Fruit fly (Drosophila melanogaster) whole organism, embryonic: ENCODE data around the gene Cyp4g15.

ENCODE experiments used
- Aef1 ChIP-seq: fragments of 200-800 bp; sonication (Bioruptor generic); IDR thresholded peaks from 3 replicates; pipeline ENCODE4 v1.3.6; 2022; ENCODE audit warnings: missing biosample characterization, missing genetic modification characterization
- Awh ChIP-seq: fragments of 200-800 bp; sonication (Bioruptor generic); IDR thresholded peaks from 2 replicates; pipeline ENCODE4, ENCODE4 v1.3.6; 2022; ENCODE audit warnings: missing biosample characterization, missing genetic modification characterization
- CG10147 ChIP-seq: fragments of 200-800 bp; sonication (Bioruptor generic); optimal IDR thresholded peaks from 2 replicates; lab custom pipeline; 2019; ENCODE audit warnings: missing biosample characterization, mild to moderate bottlenecking, missing genetic modification characterization, moderate library complexity
- CG12769 ChIP-seq: fragments of 200-800 bp; sonication (Bioruptor generic); optimal IDR thresholded peaks from 2 replicates; lab custom pipeline; 2019; ENCODE audit warnings: missing biosample characterization, mild to moderate bottlenecking, missing genetic modification characterization, moderate library complexity
- CG12942 ChIP-seq: fragments of 200-800 bp; sonication (Bioruptor generic); optimal IDR thresholded peaks from 3 replicates; lab custom pipeline; 2016; ENCODE audit warnings: missing biosample characterization, missing genetic modification characterization
- CG13287 ChIP-seq: fragments of 200-800 bp; sonication (Bioruptor generic); IDR thresholded peaks from 2 replicates; pipeline ENCODE4 v1.3.6; 2022; ENCODE audit warnings: missing biosample characterization, missing genetic modification characterization; ENCODE audit not compliant: partially characterized antibody
- CG16815 ChIP-seq: fragments of 200-800 bp; sonication (Bioruptor generic); optimal IDR thresholded peaks from 3 replicates; lab custom pipeline; 2017; ENCODE audit warnings: missing biosample characterization, mild to moderate bottlenecking, missing genetic modification characterization
- CG17359 ChIP-seq: fragments of 200-800 bp; sonication (Bioruptor generic); optimal IDR thresholded peaks from 3 replicates; lab custom pipeline; 2018; ENCODE audit warnings: missing biosample characterization, mild to moderate bottlenecking, missing genetic modification characterization, moderate library complexity
- CG18011 ChIP-seq: fragments of 200-800 bp; sonication (Bioruptor generic); optimal IDR thresholded peaks from 2 replicates; lab custom pipeline; 2017; ENCODE audit warnings: missing biosample characterization, missing genetic modification characterization, mild to moderate bottlenecking, moderate library complexity, missing genotype
- CG43689 ChIP-seq: fragments of 200-800 bp; sonication (Bioruptor generic); IDR thresholded peaks from 2 replicates; pipeline ENCODE4 v1.3.6; 2022; ENCODE audit warnings: missing biosample characterization, missing genetic modification characterization
- CG4424 ChIP-seq: fragments of 200-800 bp; sonication (Bioruptor generic); optimal IDR thresholded peaks from 3 replicates; lab custom pipeline; 2016; ENCODE audit warnings: missing biosample characterization, missing genetic modification characterization
- CG4707 ChIP-seq: fragments of 200-800 bp; sonication (Bioruptor generic); optimal IDR thresholded peaks from 2 replicates; lab custom pipeline; 2018; ENCODE audit warnings: missing biosample characterization, mild to moderate bottlenecking, missing genetic modification characterization, moderate library complexity
- CG5245 ChIP-seq: fragments of 200-800 bp; sonication (Bioruptor generic); optimal IDR thresholded peaks from 3 replicates; lab custom pipeline; 2016; ENCODE audit warnings: missing biosample characterization, missing genetic modification characterization
- CG8765 ChIP-seq: fragments of 200-800 bp; sonication (Bioruptor generic); IDR thresholded peaks from 2 replicates; pipeline ENCODE4 v1.3.6; 2022; ENCODE audit warnings: missing biosample characterization, missing genetic modification characterization
- CoRest ChIP-seq: fragments of 200-800 bp; sonication (Bioruptor generic); optimal IDR thresholded peaks from 3 replicates; lab custom pipeline; 2018; ENCODE audit warnings: missing biosample characterization, mild to moderate bottlenecking, missing genetic modification characterization, moderate library complexity
- E2f2 ChIP-seq: fragments of 200-800 bp; sonication (Bioruptor generic); IDR thresholded peaks from 2 replicates; pipeline ENCODE4 v1.3.6; 2022; ENCODE audit warnings: missing biosample characterization, missing genetic modification characterization
- Eip74EF ChIP-seq, 2 experiments: fragments of 200-800 bp in 1 of 2; fragments of >200 bp in 1 of 2; sonication (Bioruptor generic) in 1 of 2; optimal IDR thresholded peaks; 2 replicates each; lab custom pipeline; 2017 to 2019; ENCODE audit warnings: missing biosample characterization in 2 of 2, missing genetic modification characterization in 2 of 2, mild to moderate bottlenecking in 1 of 2, moderate library complexity in 1 of 2
- Med ChIP-seq: fragments of 200-800 bp; sonication (Bioruptor generic); peaks from one replicate; lab custom pipeline; 2016; ENCODE audit warnings: missing biosample characterization, missing genetic modification characterization, mild to moderate bottlenecking, inconsistent platforms, moderate library complexity
- Myb ChIP-seq: fragments of 200-800 bp; sonication (Bioruptor generic); optimal IDR thresholded peaks from 2 replicates; lab custom pipeline; 2016; ENCODE audit warnings: missing biosample characterization, missing genetic modification characterization
- Pdp1 ChIP-seq, 2 experiments: fragments of 200-800 bp; sonication (Bioruptor generic); optimal IDR thresholded peaks; 3 replicates each; lab custom pipeline; 2016; ENCODE audit warnings: missing biosample characterization in 2 of 2, missing genetic modification characterization in 2 of 2, mild to moderate bottlenecking in 1 of 2, moderate library complexity in 1 of 2
- Rx ChIP-seq: fragments of 200-800 bp; sonication (Bioruptor generic); IDR thresholded peaks from 2 replicates; pipeline ENCODE4 v1.3.6; 2022; ENCODE audit warnings: missing biosample characterization, missing genetic modification characterization
- abd-A ChIP-seq: fragments of 200-800 bp; sonication (Bioruptor generic); optimal IDR thresholded peaks from 3 replicates; lab custom pipeline; 2019; ENCODE audit warnings: missing biosample characterization, mild to moderate bottlenecking, missing genetic modification characterization, moderate library complexity
- bbx ChIP-seq: fragments of 200-800 bp; sonication (Bioruptor generic); IDR thresholded peaks from 2 replicates; pipeline ENCODE4 v1.3.6; 2022; ENCODE audit warnings: missing biosample characterization, missing genetic modification characterization; ENCODE audit not compliant: partially characterized antibody
- cad ChIP-seq: fragments of >200 bp; optimal IDR thresholded peaks from 2 replicates; lab custom pipeline; 2017; ENCODE audit warnings: missing biosample characterization, missing genetic modification characterization
- chinmo ChIP-seq: fragments of 200-800 bp; sonication (Bioruptor generic); IDR thresholded peaks from 4 replicates; pipeline ENCODE4 v1.3.6; 2022; ENCODE audit warnings: missing biosample characterization, missing genetic modification characterization; ENCODE audit not compliant: partially characterized antibody
- ci ChIP-seq: fragments of 200-800 bp; sonication (Bioruptor generic); IDR thresholded peaks from 3 replicates; pipeline ENCODE4 v1.3.6; 2022; ENCODE audit warnings: missing biosample characterization, missing genetic modification characterization
- cwo ChIP-seq: fragments of 200-800 bp; sonication (Bioruptor generic); optimal IDR thresholded peaks from 3 replicates; lab custom pipeline; 2017; ENCODE audit warnings: missing biosample characterization, missing genetic modification characterization, mild to moderate bottlenecking, moderate library complexity, missing genetic modification reagents
- lbe ChIP-seq: fragments of 200-800 bp; sonication (Bioruptor generic); optimal IDR thresholded peaks from 2 replicates; lab custom pipeline; 2016; ENCODE audit warnings: missing biosample characterization, mild to moderate bottlenecking, missing genetic modification characterization
- nerfin-1 ChIP-seq: fragments of 200-800 bp; sonication (Bioruptor generic); optimal IDR thresholded peaks from 3 replicates; lab custom pipeline; 2019; ENCODE audit warnings: missing biosample characterization, mild to moderate bottlenecking, missing genetic modification characterization, moderate library complexity
- pb ChIP-seq: fragments of 200-800 bp; sonication (Bioruptor generic); optimal IDR thresholded peaks from 3 replicates; lab custom pipeline; 2016; ENCODE audit warnings: missing biosample characterization, missing genetic modification characterization
- sd ChIP-seq: fragments of 200-800 bp; sonication (Bioruptor generic); optimal IDR thresholded peaks from 3 replicates; lab custom pipeline; 2018; ENCODE audit warnings: missing biosample characterization, mild to moderate bottlenecking, missing genetic modification characterization, moderate library complexity
- sens ChIP-seq: fragments of 200-800 bp; sonication (Bioruptor generic); peaks from one replicate; lab custom pipeline; 2016; ENCODE audit warnings: missing biosample characterization, missing genetic modification characterization
- so ChIP-seq: fragments of 200-800 bp; sonication (Bioruptor generic); IDR thresholded peaks from 3 replicates; pipeline ENCODE4 v1.3.6; 2022; ENCODE audit warnings: missing biosample characterization, missing genetic modification characterization
- sr ChIP-seq: fragments of 200-800 bp; sonication (Bioruptor generic); IDR thresholded peaks from 3 replicates; pipeline ENCODE4 v1.3.6; 2022; ENCODE audit warnings: missing biosample characterization, missing genetic modification characterization
- sug ChIP-seq: fragments of 200-800 bp; optimal IDR thresholded peaks from 2 replicates; lab custom pipeline; 2019; ENCODE audit warnings: missing biosample characterization, mild to moderate bottlenecking, missing genetic modification characterization, moderate library complexity
- ttk ChIP-seq: fragments of 200-800 bp; sonication (Bioruptor generic); IDR thresholded peaks from 2 replicates; pipeline ENCODE4 v2.1.2; 2022; ENCODE audit warnings: missing biosample characterization, missing genetic modification characterization
- zfh1 ChIP-seq: fragments of 200-800 bp; sonication (Bioruptor generic); IDR thresholded peaks from 3 replicates; pipeline ENCODE4 v1.3.6; 2022; ENCODE audit warnings: missing biosample characterization, missing genetic modification characterization

The Cyp4g15 gene

DNA sequence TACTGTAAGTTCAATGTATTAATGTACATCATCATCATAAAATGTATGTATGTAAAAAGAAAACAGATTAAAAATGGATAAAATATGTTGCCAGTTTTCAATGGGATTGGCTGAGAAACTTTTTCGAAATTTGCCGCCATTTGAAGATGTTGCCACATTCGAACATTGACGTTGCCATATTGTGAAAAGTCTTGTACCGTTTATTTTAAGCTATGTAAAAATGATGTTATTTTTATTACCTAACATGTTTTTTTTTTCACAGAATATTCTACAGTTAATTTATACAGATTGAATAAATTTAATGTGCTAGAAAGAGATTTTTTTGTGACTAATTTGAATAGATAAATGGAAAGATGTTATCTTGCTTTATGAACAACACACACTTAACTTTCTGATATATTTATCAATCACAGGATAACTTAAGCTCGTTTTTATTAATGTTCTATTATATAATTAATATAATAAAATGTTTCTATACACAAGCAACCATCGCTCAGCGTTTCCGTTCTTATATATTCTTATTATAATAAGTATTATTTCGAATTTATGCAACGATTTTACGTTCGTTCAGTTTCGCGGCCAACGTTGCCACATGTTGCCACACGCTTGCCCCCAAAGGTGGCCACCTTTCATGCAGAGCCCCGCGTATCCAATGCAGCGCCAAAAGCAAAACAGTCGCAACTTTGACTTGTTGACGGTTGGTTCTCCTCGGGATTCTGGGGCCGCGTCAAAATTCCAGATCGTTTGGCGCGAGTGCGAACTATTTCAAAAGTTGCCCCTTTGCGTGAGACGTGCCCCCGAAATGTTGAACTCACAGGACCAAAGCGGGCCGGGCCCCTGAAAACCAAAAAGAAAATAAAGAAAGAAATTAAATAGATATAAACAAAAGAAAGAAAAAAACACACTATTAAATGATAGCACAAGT is 17.7 kb upstream of the Cyp4g15 start, which contains the start of gene CG43155 (continued):
- TF ChIP-seq CG8765 (GFP tag; lab: Robert Waterston, UW) (no peak), Myb (GFP tag; lab: Kevin White, UChicago) (peak; percentile 34), Awh (GFP tag; lab: Robert Waterston, UW) (no peak), CoRest (tag; lab: Kevin White, UChicago) (no peak), CG12942 (no peak), Pdp1 (GFP tag; optimal IDR thresholded peaks at IDR 0.05; lab: Kevin White, UChicago) (peak in 1 of 2 experiments; percentile 51), CG4424 (GFP tag; lab: Kevin White, UChicago) (no peak), CG16815 (GFP tag; lab: Kevin White, UChicago) (no peak), cad (no peak), Aef1 (no peak), nerfin-1 (tag; lab: Kevin White, UChicago) (no peak), CG18011 (GFP tag; lab: Kevin White, UChicago) (no peak), ci (GFP tag; lab: Robert Waterston, UW) (no peak; the same call in 2 of the 3 replicates), ttk (GFP tag; lab: Robert Waterston, UW) (no peak), CG10147 (GFP tag; lab: Kevin White, UChicago) (no peak), Med (peak; percentile 63), CG4707 (GFP tag; lab: Kevin White, UChicago) (no peak), CG5245 (GFP tag; lab: Kevin White, UChicago) (no peak), Rx (no peak), zfh1 (no peak), Eip74EF (GFP tag; optimal IDR thresholded peaks at IDR 0.05; lab: Kevin White, UChicago) (no peak), pb (GFP tag; lab: Kevin White, UChicago) (no peak), E2f2 (peak; percentile 72), sug (tag; lab: Kevin White, UChicago) (no peak), bbx (GFP tag; lab: Robert Waterston, UW) (peak; percentile 14; the same call in 1 of the 2 replicates), CG13287 (GFP tag; lab: Robert Waterston, UW) (peak; percentile 42; the same call in 1 of the 2 replicates)

DNA sequence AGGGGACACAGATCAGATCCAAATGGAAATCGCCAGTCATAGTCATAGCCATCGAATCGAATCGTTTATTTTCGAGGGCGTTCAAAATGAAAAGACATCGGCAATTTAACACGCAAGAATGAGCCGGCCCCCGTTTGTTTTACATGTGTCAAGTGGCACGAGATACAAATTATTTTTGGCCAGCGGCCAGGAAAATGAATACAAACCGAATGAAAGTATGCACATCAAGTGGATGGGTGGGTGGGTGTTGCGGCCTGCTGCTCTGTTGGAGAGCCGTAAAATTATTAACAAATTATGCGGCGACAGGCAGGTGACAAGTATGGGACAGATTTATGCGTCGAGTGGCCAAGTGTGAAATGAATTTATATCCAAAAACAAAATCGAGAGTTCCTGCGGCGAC is 12.8 kb upstream of the Cyp4g15 start:
- TF ChIP-seq sens (GFP tag; lab: Kevin White, UChicago) (no peak), sr (GFP tag; lab: Robert Waterston, UW) (peak; percentile 67; the same call in 2 of the 3 replicates), CG12769 (tag; lab: Kevin White, UChicago) (peak; percentile 1), so (GFP tag; lab: Robert Waterston, UW) (peak; percentile 23; the same call in 1 of the 3 replicates), CG17359 (tag; lab: Kevin White, UChicago) (no peak), sd (tag; lab: Kevin White, UChicago) (peak; percentile 65), abd-A (tag; lab: Kevin White, UChicago) (peak; percentile 13), chinmo (GFP tag; lab: Robert Waterston, UW) (0 out of 4 replicates have a peak, but pooled peaks have one; percentile 23), CG43689 (no peak), Rx (no peak), lbe (GFP tag; lab: Kevin White, UChicago) (no peak), cwo (GFP tag; lab: Kevin White, UChicago) (peak; percentile 64)
- TF ChIP-seq, all 482 proteins: peak for 7
